Fruit fly (Drosophila melanogaster) whole organism, wandering third instar larva: ENCODE measurements around the gene CG10353.

Experiments used
- CG32264 ChIP-seq: fragments of 200-800 bp; sonication (Bioruptor generic); optimal IDR thresholded peaks from 2 replicates; lab custom pipeline; 2016; ENCODE audit warnings: missing biosample characterization, missing genetic modification characterization
- Mio ChIP-seq: sonication (Bioruptor generic); optimal IDR thresholded peaks from 2 replicates; lab custom pipeline; 2016; ENCODE audit warnings: missing biosample characterization, missing genetic modification characterization
- Myc ChIP-seq: fragments of >200 bp; optimal IDR thresholded peaks from 2 replicates; lab custom pipeline; 2017
- br ChIP-seq: fragments of 200-800 bp; sonication (Bioruptor generic); optimal IDR thresholded peaks from 2 replicates; lab custom pipeline; 2016; ENCODE audit warnings: missing biosample characterization, missing genetic modification characterization
- fru ChIP-seq: fragments of 200-800 bp; sonication (Bioruptor generic); optimal IDR thresholded peaks from 3 replicates; lab custom pipeline; 2016; ENCODE audit warnings: missing biosample characterization, mild to moderate bottlenecking, missing genetic modification characterization
- h ChIP-seq: fragments of 200-800 bp; sonication (Bioruptor generic); optimal IDR thresholded peaks from 3 replicates; lab custom pipeline; 2016; ENCODE audit warnings: missing biosample characterization, mild to moderate bottlenecking, missing genetic modification characterization
- psq ChIP-seq: fragments of 200-800 bp; sonication (Bioruptor generic); optimal IDR thresholded peaks from 3 replicates; lab custom pipeline; 2017; ENCODE audit warnings: missing biosample characterization, mild to moderate bottlenecking, missing genetic modification characterization, moderate library complexity

- TF ChIP-seq psq (GFP tag; lab: Kevin White, UChicago) (no peak), fru (GFP tag; lab: Kevin White, UChicago) (no peak), Mio (GFP tag; lab: Kevin White, UChicago) (no peak), Myc (lab: Kevin White, UChicago) (no peak), h (GFP tag; lab: Kevin White, UChicago) (no peak), br (GFP tag; lab: Kevin White, UChicago) (no peak), CG32264 (GFP tag; lab: Kevin White, UChicago) (no peak)
Measured at dm6 chrX:11875146-11875830, 11.7 kb downstream of the CG10353 start.
